Fruit fly (Drosophila melanogaster): ENCODE results near the gene CG6055.

dm6 chr2L:7438505-7438904 lies 27.8 kb upstream of the CG6055 start:
- TF ChIP-seq CG8159 (tag; optimal IDR thresholded peaks at IDR 0.05) (no peak), CG12605 (GFP tag; IDR thresholded peaks at IDR 0.05) (no peak), EcR (GFP tag; optimal IDR thresholded peaks at IDR 0.05) (no peak), CG14655 (GFP tag; optimal IDR thresholded peaks at IDR 0.05) (no peak), Snoo (tag; optimal IDR thresholded peaks at IDR 0.05) (no peak), D1 (tag; optimal IDR thresholded peaks at IDR 0.05) (no peak)
